Worm (Caenorhabditis elegans) whole organism, mixed stage, embryonic: ENCODE data around the gene Y119D3B.14.

Source experiments
- M03D4.4 ChIP-seq: sonication (generic microtip); optimal IDR thresholded peaks from 2 replicates; lab custom pipeline; 2017; ENCODE audit warnings: mild to moderate bottlenecking, missing genetic modification characterization, missing compliant biosample characterization
- bed-3 ChIP-seq: fragments of 200-800 bp; sonication (Bioruptor generic); optimal IDR thresholded peaks from 3 replicates; lab custom pipeline; 2018; ENCODE audit warnings: mild to moderate bottlenecking, missing genetic modification characterization, moderate library complexity, missing compliant biosample characterization
- blmp-1 ChIP-seq: fragments of 150-350 bp; optimal IDR thresholded peaks from 2 replicates; lab custom pipeline; 2014; ENCODE audit warnings: missing biosample characterization, missing genetic modification characterization
- ceh-39 ChIP-seq: fragments of 150-350 bp; optimal IDR thresholded peaks from 2 replicates; lab custom pipeline; 2014; ENCODE audit warnings: missing biosample characterization, missing genetic modification characterization
- ceh-43 ChIP-seq: fragments of 200-800 bp; sonication (Bioruptor generic); optimal IDR thresholded peaks from 2 replicates; lab custom pipeline; 2018; ENCODE audit warnings: mild to moderate bottlenecking, missing genetic modification characterization, moderate library complexity, missing compliant biosample characterization
- ceh-83 ChIP-seq: fragments of 200-800 bp; sonication (Bioruptor generic); optimal IDR thresholded peaks from 2 replicates; lab custom pipeline; 2018; ENCODE audit warnings: mild to moderate bottlenecking, missing genetic modification characterization, missing compliant biosample characterization
- ces-1 ChIP-seq: fragments of 150-350 bp; optimal IDR thresholded peaks from 2 replicates; lab custom pipeline; 2014; ENCODE audit warnings: missing biosample characterization, missing genetic modification reagents, missing genetic modification characterization
- cnd-1 ChIP-seq: fragments of 200-800 bp; sonication (Bioruptor generic); optimal IDR thresholded peaks from 2 replicates; lab custom pipeline; 2018; ENCODE audit warnings: mild to moderate bottlenecking, missing genetic modification characterization, missing compliant biosample characterization
- drap-1 ChIP-seq: fragments of 200-800 bp; sonication (Bioruptor generic); optimal IDR thresholded peaks from 3 replicates; lab custom pipeline; 2018; ENCODE audit warnings: mild to moderate bottlenecking, missing genetic modification characterization, missing compliant biosample characterization
- elt-1 ChIP-seq: sonication (generic microtip); optimal IDR thresholded peaks from 2 replicates; lab custom pipeline; 2017; ENCODE audit warnings: missing genetic modification characterization, mild to moderate bottlenecking, missing compliant biosample characterization, antibody characterized with exemption, moderate library complexity, borderline replicate concordance; ENCODE audit not compliant: insufficient read depth
- elt-3 ChIP-seq: fragments of 150-350 bp; optimal IDR thresholded peaks from 2 replicates; lab custom pipeline; 2014; ENCODE audit warnings: missing biosample characterization, missing genetic modification characterization
- flh-1 ChIP-seq: fragments of 200-800 bp; sonication (Bioruptor generic); optimal IDR thresholded peaks from 2 replicates; lab custom pipeline; 2018; ENCODE audit warnings: mild to moderate bottlenecking, missing genetic modification characterization, moderate library complexity, missing compliant biosample characterization
- ham-2 ChIP-seq: fragments of 200-800 bp; sonication (Bioruptor generic); optimal IDR thresholded peaks from 2 replicates; lab custom pipeline; 2018; ENCODE audit warnings: mild to moderate bottlenecking, missing genetic modification characterization, missing compliant biosample characterization
- hlh-1 ChIP-seq: fragments of 150-350 bp; optimal IDR thresholded peaks from 2 replicates; lab custom pipeline; 2014; ENCODE audit warnings: missing biosample characterization, missing genetic modification reagents, missing genetic modification characterization
- lin-13 ChIP-seq: fragments of 150-350 bp; optimal IDR thresholded peaks from 2 replicates; lab custom pipeline; 2014; ENCODE audit warnings: missing biosample characterization, missing genetic modification characterization
- lin-32 ChIP-seq: fragments of 200-800 bp; sonication (Bioruptor generic); optimal IDR thresholded peaks from 2 replicates; lab custom pipeline; 2018; ENCODE audit warnings: mild to moderate bottlenecking, missing genetic modification characterization, missing compliant biosample characterization
- lsy-2 ChIP-seq: fragments of 150-350 bp; optimal IDR thresholded peaks from 2 replicates; lab custom pipeline; 2014; ENCODE audit warnings: missing biosample characterization, missing genetic modification characterization
- mab-5 ChIP-seq: fragments of 150-350 bp; optimal IDR thresholded peaks from 2 replicates; lab custom pipeline; 2014; ENCODE audit warnings: missing biosample characterization, missing genetic modification characterization
- mep-1 ChIP-seq: fragments of 150-350 bp; optimal IDR thresholded peaks from 2 replicates; lab custom pipeline; 2017; ENCODE audit warnings: missing biosample characterization, missing genetic modification reagents, missing genetic modification characterization, inconsistent platforms
- mls-2 ChIP-seq: sonication (generic microtip); optimal IDR thresholded peaks from 2 replicates; lab custom pipeline; 2016; ENCODE audit warnings: mild to moderate bottlenecking, missing genetic modification characterization, moderate library complexity, missing compliant biosample characterization
- nhr-12 ChIP-seq: fragments of 150-350 bp; optimal IDR thresholded peaks from 2 replicates; lab custom pipeline; 2014; ENCODE audit warnings: missing biosample characterization, missing genetic modification characterization
- nhr-2 ChIP-seq: fragments of 150-350 bp; optimal IDR thresholded peaks from 2 replicates; lab custom pipeline; 2014; ENCODE audit warnings: missing biosample characterization, missing genetic modification characterization
- nhr-237 ChIP-seq: fragments of 150-350 bp; optimal IDR thresholded peaks from 2 replicates; lab custom pipeline; 2014; ENCODE audit warnings: missing biosample characterization, missing genetic modification characterization
- nhr-28 ChIP-seq: fragments of 150-350 bp; optimal IDR thresholded peaks from 2 replicates; lab custom pipeline; 2014; ENCODE audit warnings: missing biosample characterization, missing genetic modification characterization
- nhr-76 ChIP-seq: sonication (generic microtip); optimal IDR thresholded peaks from 2 replicates; lab custom pipeline; 2017; ENCODE audit warnings: missing biosample characterization, missing genetic modification characterization
- pha-4 ChIP-seq: fragments of 150-350 bp; optimal IDR thresholded peaks from 2 replicates; lab custom pipeline; 2018; ENCODE audit warnings: missing biosample characterization, missing genetic modification reagents, missing genetic modification characterization
- sem-2 ChIP-seq: fragments of 200-800 bp; sonication (Bioruptor generic); optimal IDR thresholded peaks from 2 replicates; lab custom pipeline; 2018; ENCODE audit warnings: mild to moderate bottlenecking, missing genetic modification characterization, missing compliant biosample characterization
- snpc-4 ChIP-seq: fragments of 150-350 bp; optimal IDR thresholded peaks from 2 replicates; lab custom pipeline; 2014; ENCODE audit warnings: missing biosample characterization, missing genetic modification characterization
- sptf-1 ChIP-seq: sonication (generic microtip); optimal IDR thresholded peaks from 2 replicates; lab custom pipeline; 2017; ENCODE audit warnings: mild to moderate bottlenecking, missing genetic modification characterization, moderate library complexity, missing compliant biosample characterization
- tbx-8 ChIP-seq: fragments of 200-800 bp; sonication (Bioruptor generic); optimal IDR thresholded peaks from 2 replicates; lab custom pipeline; 2018; ENCODE audit warnings: mild to moderate bottlenecking, missing genetic modification characterization, moderate library complexity, missing compliant biosample characterization
- unc-120 ChIP-seq: sonication (generic microtip); optimal IDR thresholded peaks from 2 replicates; lab custom pipeline; 2017; ENCODE audit warnings: missing genetic modification characterization, missing compliant biosample characterization; ENCODE audit not compliant: poor library complexity, severe bottlenecking
- unc-39 ChIP-seq: fragments of 150-350 bp; optimal IDR thresholded peaks from 2 replicates; lab custom pipeline; 2014; ENCODE audit warnings: missing biosample characterization, missing genetic modification characterization
- unc-62 ChIP-seq: fragments of 150-350 bp; optimal IDR thresholded peaks from 2 replicates; lab custom pipeline; 2014; ENCODE audit warnings: missing biosample characterization, missing genetic modification reagents, missing genetic modification characterization
- zip-8 ChIP-seq: fragments of 150-350 bp; optimal IDR thresholded peaks from 2 replicates; lab custom pipeline; 2014; ENCODE audit warnings: missing biosample characterization, missing genetic modification characterization
- ztf-11 ChIP-seq: fragments of 150-350 bp; optimal IDR thresholded peaks from 2 replicates; lab custom pipeline; 2014; ENCODE audit warnings: missing biosample characterization, missing genetic modification characterization

Y119D3B.14 gene

DNA sequence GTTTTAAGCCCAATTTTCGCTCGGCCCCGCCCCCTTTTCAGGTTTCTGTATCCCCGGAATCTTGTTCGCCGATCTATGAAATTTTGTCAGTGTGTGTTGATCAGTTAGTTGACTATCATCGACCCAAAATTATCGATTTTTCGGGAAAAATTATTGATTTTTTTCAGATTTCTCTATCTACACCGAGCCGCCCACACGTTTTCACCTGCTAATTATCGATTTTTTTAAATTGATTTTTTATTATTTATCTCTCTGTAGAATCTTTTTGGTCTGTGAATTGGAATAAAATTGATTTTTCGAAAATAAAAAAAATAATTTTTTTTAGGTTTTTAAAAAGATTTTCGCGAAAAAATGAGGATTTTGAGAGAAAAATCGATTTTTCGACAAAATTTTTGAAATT lies 13.4 kb upstream of the Y119D3B.14 start:
- TF ChIP-seq M03D4.4 (tag; lab: Kevin White, UChicago) (no peak), nhr-237 (tag; lab: Kevin White, UChicago) (no peak), unc-62 (GFP tag; lab: Kevin White, UChicago) (no peak), sem-2 (GFP tag; lab: Kevin White, UChicago) (no peak), ceh-39 (tag; lab: Kevin White, UChicago) (no peak), hlh-1 (tag; lab: Kevin White, UChicago) (no peak), cnd-1 (tag; lab: Kevin White, UChicago) (no peak), nhr-12 (no peak), mep-1 (tag; lab: Kevin White, UChicago) (no peak), blmp-1 (no peak), flh-1 (no peak), mab-5 (tag; lab: Kevin White, UChicago) (no peak), elt-3 (tag; lab: Kevin White, UChicago) (no peak), mls-2 (no peak), unc-39 (tag; lab: Kevin White, UChicago) (no peak), ham-2 (GFP tag; lab: Kevin White, UChicago) (no peak), ces-1 (GFP tag; lab: Kevin White, UChicago) (no peak), snpc-4 (tag; lab: Kevin White, UChicago) (no peak), drap-1 (GFP tag; lab: Kevin White, UChicago) (no peak), nhr-76 (tag; lab: Kevin White, UChicago) (no peak)

DNA sequence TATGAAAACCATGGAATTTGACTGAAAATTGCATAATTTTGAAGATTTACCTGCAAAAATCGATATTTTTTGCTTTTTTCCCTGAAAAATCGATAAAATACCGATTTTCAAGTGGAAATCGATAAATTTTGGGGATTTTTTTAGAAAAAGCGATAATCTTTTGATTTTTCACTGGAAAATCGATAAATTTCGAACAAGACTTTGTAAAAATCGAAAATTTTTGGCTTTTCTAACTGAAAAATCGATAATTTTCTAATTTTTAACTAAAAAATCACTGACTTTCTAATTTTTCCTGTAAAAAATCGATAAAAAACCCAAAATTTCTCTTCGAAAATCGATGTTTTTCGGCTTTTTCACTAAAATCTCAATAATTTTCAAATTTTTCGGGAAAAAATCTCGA lies 12.7 kb upstream of the Y119D3B.14 start:
- TF ChIP-seq nhr-28 (no peak), sem-2 (GFP tag; lab: Kevin White, UChicago) (no peak), pha-4 (no peak), elt-3 (tag; lab: Kevin White, UChicago) (no peak), bed-3 (no peak), flh-1 (no peak), unc-39 (tag; lab: Kevin White, UChicago) (no peak), cnd-1 (tag; lab: Kevin White, UChicago) (no peak), unc-120 (tag; lab: Kevin White, UChicago) (no peak), nhr-12 (no peak), lin-32 (GFP tag; lab: Kevin White, UChicago) (no peak), snpc-4 (tag; lab: Kevin White, UChicago) (no peak), tbx-8 (GFP tag; lab: Kevin White, UChicago) (no peak), nhr-2 (tag; lab: Kevin White, UChicago) (no peak), ceh-83 (GFP tag; lab: Kevin White, UChicago) (no peak)

DNA sequence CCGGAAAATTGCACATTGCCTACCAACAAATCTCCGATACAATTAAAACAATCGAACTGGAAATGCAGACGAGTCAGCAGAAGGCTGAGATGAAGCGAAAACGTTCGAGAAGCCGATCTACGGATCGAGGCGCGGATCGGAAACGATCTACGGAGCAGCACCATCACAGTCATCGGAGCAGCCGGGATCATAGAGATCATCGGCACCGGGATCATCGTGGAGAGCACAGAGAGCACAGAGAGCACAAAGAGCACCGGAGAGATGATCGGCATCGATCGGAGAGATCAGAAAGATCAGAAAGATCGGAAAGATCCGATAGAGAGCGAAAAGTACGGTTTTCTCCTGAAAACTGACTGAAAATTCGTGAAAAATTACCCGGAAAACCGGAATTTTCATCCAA lies 11.8 kb upstream of the Y119D3B.14 start:
- TF ChIP-seq M03D4.4 (tag; lab: Kevin White, UChicago), result no peak
- TF ChIP-seq lin-32 (GFP tag; lab: Kevin White, UChicago), result no peak
- TF ChIP-seq unc-39 (tag; lab: Kevin White, UChicago), result no peak
- no peak for TF ChIP-seq ceh-83 (GFP tag; lab: Kevin White, UChicago)
- TF ChIP-seq elt-1 (tag; lab: Kevin White, UChicago), result no peak

DNA sequence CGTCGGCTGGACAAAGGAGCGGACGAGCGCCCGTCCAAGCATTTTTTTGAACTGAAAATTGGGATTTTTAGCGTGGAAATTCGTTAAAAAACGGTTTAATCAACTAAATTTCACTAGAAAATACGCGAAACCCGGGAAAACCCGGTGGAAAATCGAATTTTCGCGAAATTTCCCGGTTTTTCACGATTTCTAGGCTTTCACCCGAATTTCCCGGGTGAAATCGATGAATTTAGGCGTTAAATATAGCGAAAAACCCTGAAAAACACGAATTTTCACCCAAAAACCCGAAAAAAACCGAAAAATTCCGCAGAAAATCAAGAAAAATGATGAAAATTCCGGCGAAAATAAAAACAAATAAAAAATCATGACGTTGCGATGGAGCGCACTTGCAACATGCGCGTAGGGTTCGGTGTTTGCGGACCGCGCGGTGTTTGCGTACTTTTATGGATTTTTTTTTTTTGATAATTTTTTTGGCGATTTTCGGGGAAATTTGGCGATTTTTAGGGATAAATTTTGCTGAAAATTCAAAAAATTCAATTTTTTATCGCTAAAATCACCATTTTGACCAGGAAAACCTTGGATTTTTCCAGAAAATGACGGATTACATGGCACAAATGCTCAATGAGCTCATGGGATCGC lies 8.5 kb upstream of the Y119D3B.14 start, which contains the start of the genes mrpl-45 and Y119D3B.12:
Gene mrpl-45 (minus strand): TSS at position 51 of the 639 bp plus-strand sequence.
Gene Y119D3B.12 (plus strand): TSS at position 589 of the 639 bp plus-strand sequence.
- TF ChIP-seq snpc-4 (tag; lab: Kevin White, UChicago) (no peak), nhr-28 (no peak), blmp-1 (no peak), nhr-2 (tag; lab: Kevin White, UChicago) (no peak), unc-62 (GFP tag; lab: Kevin White, UChicago) (no peak), elt-1 (tag; lab: Kevin White, UChicago) (no peak), ham-2 (GFP tag; lab: Kevin White, UChicago) (no peak), elt-3 (tag; lab: Kevin White, UChicago) (no peak), nhr-237 (tag; lab: Kevin White, UChicago) (peak; percentile 26), nhr-76 (tag; lab: Kevin White, UChicago) (no peak), bed-3 (no peak), tbx-8 (GFP tag; lab: Kevin White, UChicago) (no peak), unc-39 (tag; lab: Kevin White, UChicago) (no peak), mab-5 (tag; lab: Kevin White, UChicago) (no peak), cnd-1 (tag; lab: Kevin White, UChicago) (no peak), drap-1 (GFP tag; lab: Kevin White, UChicago) (peak; percentile 2), mep-1 (tag; lab: Kevin White, UChicago) (peak; percentile 85), ceh-39 (tag; lab: Kevin White, UChicago) (peak; percentile 42), ceh-83 (GFP tag; lab: Kevin White, UChicago) (peak; percentile 26), nhr-12 (no peak), ceh-43 (no peak), pha-4 (peak; percentile 64), mls-2 (peak; percentile 26), lin-13 (tag; lab: Kevin White, UChicago) (peak; percentile 85), ztf-11 (tag; lab: Kevin White, UChicago) (no peak), unc-120 (tag; lab: Kevin White, UChicago) (peak; percentile 8), sptf-1 (tag; lab: Kevin White, UChicago) (peak; percentile 78), lin-32 (GFP tag; lab: Kevin White, UChicago) (no peak), ces-1 (GFP tag; lab: Kevin White, UChicago) (peak; percentile 53), hlh-1 (tag; lab: Kevin White, UChicago) (no peak), lsy-2 (tag; lab: Kevin White, UChicago) (peak; percentile 83), M03D4.4 (tag; lab: Kevin White, UChicago) (peak; percentile 75), sem-2 (GFP tag; lab: Kevin White, UChicago) (no peak), flh-1 (no peak), zip-8 (tag; lab: Kevin White, UChicago) (no peak)
